Worm (Caenorhabditis elegans): ENCODE results near the gene R02F11.2.

R02F11.2 gene

DNA sequence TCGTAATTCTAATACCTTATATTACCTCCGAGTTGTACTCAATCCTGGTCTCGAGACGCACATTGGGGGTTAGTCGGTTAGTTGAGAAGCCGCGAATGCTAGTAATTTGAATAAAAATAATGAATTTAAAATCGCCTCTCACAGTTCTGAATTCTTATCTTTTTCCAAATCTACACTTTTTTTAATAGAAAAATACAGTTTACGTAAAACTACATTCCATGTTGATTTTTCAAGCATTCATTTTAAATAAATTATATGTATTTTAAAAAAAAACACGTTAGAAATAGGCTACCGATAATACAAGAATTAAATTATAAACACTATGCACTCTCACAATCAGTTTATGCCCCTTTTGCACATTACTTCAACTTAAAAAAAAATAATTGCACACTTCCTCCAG is 24.8 kb upstream of the R02F11.2 start, which contains the start of gene C18G1.9:
TSS of gene C18G1.9 (minus strand) at position 101 of the 400 bp plus-strand sequence.
- no peak for TF ChIP-seq med-1 (GFP tag; optimal IDR thresholded peaks at IDR 0.05; ENCODE audit: insufficient read depth)
- TF ChIP-seq ref-1 (GFP tag; conservative IDR thresholded peaks at IDR 0.05) = no peak
- no peak for TF ChIP-seq cog-1 (tag; optimal IDR thresholded peaks at IDR 0.05)
- TF ChIP-seq tab-1 (GFP tag; IDR thresholded peaks at IDR 0.05) = no peak
- no peak for TF ChIP-seq ztf-23 (GFP tag; IDR thresholded peaks at IDR 0.05)
- TF ChIP-seq T22C8.4 (GFP tag; IDR thresholded peaks at IDR 0.05) = no peak
- no peak for TF ChIP-seq flt-1 (GFP tag; IDR thresholded peaks at IDR 0.05)
- TF ChIP-seq klf-2 (GFP tag; conservative IDR thresholded peaks at IDR 0.05) = no peak
- no peak for TF ChIP-seq ztf-29 (GFP tag; IDR thresholded peaks at IDR 0.05)

DNA sequence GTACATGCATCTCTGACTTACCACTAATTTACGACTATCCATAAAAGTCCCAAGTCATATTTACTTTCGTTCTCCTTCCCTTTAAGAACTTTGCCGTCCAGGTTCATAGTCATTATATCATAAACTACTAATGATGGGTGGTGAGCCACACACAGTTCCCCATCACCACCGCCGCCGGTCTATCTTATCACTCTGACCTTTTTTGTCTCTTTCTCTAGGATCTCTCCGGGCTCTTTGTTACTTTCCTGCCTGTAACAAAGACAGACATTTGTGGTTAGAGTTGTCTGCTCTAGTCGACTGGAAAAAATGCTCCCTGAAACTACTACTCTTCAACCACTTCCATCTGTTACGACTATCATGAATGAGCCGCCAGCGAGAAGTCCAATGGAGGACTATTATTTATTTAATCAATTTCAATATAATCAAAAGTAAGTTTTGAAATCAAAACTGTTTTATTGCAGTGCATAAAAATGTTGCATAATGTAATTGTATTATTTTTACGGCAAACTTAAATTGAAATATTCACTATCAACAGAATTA is 23.9 kb upstream of the R02F11.2 start, which contains the start of gene elt-7:
TSS of gene elt-7 (plus strand) at position 263 of the 540 bp plus-strand sequence.
- TF ChIP-seq flt-1 (GFP tag; IDR thresholded peaks at IDR 0.05) = no peak
- TF ChIP-seq ztf-23 (GFP tag; IDR thresholded peaks at IDR 0.05) = no peak
- TF ChIP-seq cog-1 (tag; optimal IDR thresholded peaks at IDR 0.05) = no peak
- TF ChIP-seq ztf-29 (GFP tag; IDR thresholded peaks at IDR 0.05) = no peak
- no peak for TF ChIP-seq med-1 (GFP tag; optimal IDR thresholded peaks at IDR 0.05; ENCODE audit: insufficient read depth)
- TF ChIP-seq klf-2 (GFP tag; conservative IDR thresholded peaks at IDR 0.05) = no peak
- TF ChIP-seq ref-1 (GFP tag; conservative IDR thresholded peaks at IDR 0.05) = no peak
- no peak for TF ChIP-seq T22C8.4 (GFP tag; IDR thresholded peaks at IDR 0.05)
- no peak for TF ChIP-seq tab-1 (GFP tag; IDR thresholded peaks at IDR 0.05)

ce11 chrV:4775140-4775539 is 19.3 kb upstream of the R02F11.2 start:
- TF ChIP-seq med-1 (GFP tag; optimal IDR thresholded peaks at IDR 0.05; ENCODE audit: insufficient read depth) = no peak
- no peak for TF ChIP-seq klf-2 (GFP tag; conservative IDR thresholded peaks at IDR 0.05)
- TF ChIP-seq tab-1 (GFP tag; IDR thresholded peaks at IDR 0.05) = no peak
- no peak for TF ChIP-seq flt-1 (GFP tag; IDR thresholded peaks at IDR 0.05)
- no peak for TF ChIP-seq cog-1 (tag; optimal IDR thresholded peaks at IDR 0.05)
- no peak for TF ChIP-seq ztf-29 (GFP tag; IDR thresholded peaks at IDR 0.05)
- TF ChIP-seq ztf-23 (GFP tag; IDR thresholded peaks at IDR 0.05) = no peak
- no peak for TF ChIP-seq ref-1 (GFP tag; conservative IDR thresholded peaks at IDR 0.05)
- no peak for TF ChIP-seq T22C8.4 (GFP tag; IDR thresholded peaks at IDR 0.05)

DNA sequence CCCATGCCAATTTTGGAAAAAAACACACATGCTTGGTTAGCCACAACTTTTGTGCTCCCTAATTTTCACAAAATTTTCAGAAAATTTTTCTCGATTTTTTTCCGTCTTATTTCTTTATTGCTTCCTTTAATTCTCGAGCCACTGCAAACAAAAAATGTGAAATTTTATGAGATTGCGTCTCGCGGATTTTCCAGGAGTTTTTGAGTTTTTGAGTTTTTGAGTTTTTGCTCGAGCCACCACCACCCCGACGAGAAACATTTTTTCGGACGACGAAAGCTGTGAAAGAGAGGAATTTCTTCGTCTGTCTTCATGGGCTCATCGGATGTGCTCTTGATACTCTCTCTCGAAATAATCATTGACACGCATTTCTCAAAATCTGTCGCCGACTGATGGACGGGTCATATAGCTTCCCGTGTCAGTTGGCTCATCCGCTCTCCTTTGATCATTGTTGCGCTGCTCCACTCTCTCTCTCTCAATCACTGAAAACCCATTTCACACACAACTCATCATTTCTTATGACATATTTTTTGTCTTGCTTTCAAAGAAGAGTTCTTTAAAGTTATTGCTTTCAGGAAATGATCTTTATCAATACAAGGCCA is 16.9 kb upstream of the R02F11.2 start, which contains the start of gene C18G1.1:
TSS of gene C18G1.1 (plus strand) at position 573 of the 599 bp plus-strand sequence.
- TF ChIP-seq ztf-29 (GFP tag; IDR thresholded peaks at IDR 0.05) = no peak
- no peak for TF ChIP-seq klf-2 (GFP tag; conservative IDR thresholded peaks at IDR 0.05)
- no peak for TF ChIP-seq tab-1 (GFP tag; IDR thresholded peaks at IDR 0.05)
- no peak for TF ChIP-seq ref-1 (GFP tag; conservative IDR thresholded peaks at IDR 0.05)
- no peak for TF ChIP-seq med-1 (GFP tag; optimal IDR thresholded peaks at IDR 0.05; ENCODE audit: insufficient read depth)
- no peak for TF ChIP-seq ztf-23 (GFP tag; IDR thresholded peaks at IDR 0.05)
- TF ChIP-seq flt-1 (GFP tag; IDR thresholded peaks at IDR 0.05) = no peak
- TF ChIP-seq T22C8.4 (GFP tag; IDR thresholded peaks at IDR 0.05) = no peak
- TF ChIP-seq cog-1 (tag; optimal IDR thresholded peaks at IDR 0.05) = no peak

DNA sequence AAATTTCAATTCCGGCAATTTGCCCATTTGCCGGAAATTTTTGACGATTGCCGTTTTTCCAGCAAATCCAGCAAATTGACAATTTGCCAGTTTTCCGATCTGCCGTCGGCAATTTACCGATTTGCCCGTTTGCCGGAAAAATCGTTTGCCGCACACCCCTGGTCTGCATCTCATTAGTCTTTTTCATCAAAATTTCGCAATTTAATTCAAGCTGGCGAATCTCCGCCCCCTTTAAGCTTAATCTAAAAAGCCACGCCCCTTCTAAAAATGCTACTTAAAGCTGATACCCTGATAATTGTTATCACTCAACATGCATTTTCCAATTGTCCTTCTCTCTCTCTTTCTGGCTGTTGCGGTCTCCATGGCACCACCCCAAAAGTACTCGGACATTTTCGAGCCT is 11.1 kb upstream of the R02F11.2 start, which contains the start of gene Y60C6A.1:
TSS of gene Y60C6A.1 (plus strand) at position 301 of the 400 bp plus-strand sequence.
- TF ChIP-seq flt-1 (GFP tag; IDR thresholded peaks at IDR 0.05) = no peak
- no peak for TF ChIP-seq med-1 (GFP tag; optimal IDR thresholded peaks at IDR 0.05; ENCODE audit: insufficient read depth)

DNA sequence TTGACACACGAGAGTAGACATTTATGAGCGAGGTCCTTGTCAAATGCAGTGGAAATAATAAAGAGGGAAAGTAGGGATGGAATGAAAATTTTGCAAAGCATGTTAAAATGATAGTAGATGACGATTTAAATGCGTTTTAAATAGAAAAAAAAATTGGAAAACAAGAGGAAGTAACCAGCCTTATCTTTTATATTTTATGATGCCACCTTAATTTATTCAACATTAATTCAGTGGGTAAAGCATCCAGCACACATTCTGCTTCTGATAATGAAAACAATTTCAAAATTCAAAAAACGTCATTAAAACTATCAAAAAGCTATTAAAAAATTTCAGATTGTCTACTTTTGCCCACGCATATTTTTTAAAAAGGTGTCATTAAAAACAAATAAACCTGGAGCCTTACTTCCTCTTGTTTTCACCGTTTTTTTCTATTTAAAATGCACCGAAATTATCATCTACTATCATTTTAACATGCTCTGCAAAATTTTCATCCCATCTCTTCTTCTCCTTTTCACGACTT is 9.0 kb upstream of the R02F11.2 start, which contains the start of the genes Y60C6A.2 and Y60C6A.3:
TSS of gene Y60C6A.2 (minus strand) at position 101 of the 520 bp plus-strand sequence.
TSS of gene Y60C6A.3 (plus strand) at position 470 of the 520 bp plus-strand sequence.
- no peak for TF ChIP-seq T22C8.4 (GFP tag; IDR thresholded peaks at IDR 0.05)
- no peak for TF ChIP-seq ref-1 (GFP tag; conservative IDR thresholded peaks at IDR 0.05)
- no peak for TF ChIP-seq cog-1 (tag; optimal IDR thresholded peaks at IDR 0.05)
- TF ChIP-seq klf-2 (GFP tag; conservative IDR thresholded peaks at IDR 0.05) = no peak
- no peak for TF ChIP-seq med-1 (GFP tag; optimal IDR thresholded peaks at IDR 0.05; ENCODE audit: insufficient read depth)
- no peak for TF ChIP-seq ztf-23 (GFP tag; IDR thresholded peaks at IDR 0.05)
- no peak for TF ChIP-seq ztf-29 (GFP tag; IDR thresholded peaks at IDR 0.05)
- no peak for TF ChIP-seq flt-1 (GFP tag; IDR thresholded peaks at IDR 0.05)
- no peak for TF ChIP-seq tab-1 (GFP tag; IDR thresholded peaks at IDR 0.05)

ce11 chrV:4787166-4787565 is 7.2 kb upstream of the R02F11.2 start, which contains the start of gene R02F11.9:
Gene R02F11.9, plus strand, starts transcription at chrV:4787466.
- no peak for TF ChIP-seq ref-1 (GFP tag; conservative IDR thresholded peaks at IDR 0.05)

DNA sequence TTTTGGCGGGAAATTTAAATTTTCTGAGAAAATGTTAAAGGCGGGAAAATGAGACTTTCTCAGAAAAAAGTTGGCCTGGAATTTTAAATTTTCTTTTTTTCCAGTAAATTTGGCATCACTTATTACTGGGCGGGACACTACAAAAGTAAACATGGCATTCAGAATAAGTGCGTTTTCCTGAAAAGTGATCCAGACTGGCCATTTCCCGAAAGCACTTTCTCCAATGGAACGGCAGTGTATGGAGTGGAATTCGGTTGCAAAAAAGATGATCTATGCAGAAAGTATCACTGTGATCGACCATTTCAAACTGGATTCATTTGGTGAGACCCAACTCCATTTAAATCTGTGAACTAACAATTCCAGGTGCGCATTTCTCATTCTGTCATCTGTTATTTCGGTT is 6.6 kb upstream of the R02F11.2 start:
- no peak for TF ChIP-seq klf-2 (GFP tag; conservative IDR thresholded peaks at IDR 0.05)
- TF ChIP-seq ref-1 (GFP tag; conservative IDR thresholded peaks at IDR 0.05) = no peak
- no peak for TF ChIP-seq T22C8.4 (GFP tag; IDR thresholded peaks at IDR 0.05)
- TF ChIP-seq flt-1 (GFP tag; IDR thresholded peaks at IDR 0.05) = no peak
- TF ChIP-seq cog-1 (tag; optimal IDR thresholded peaks at IDR 0.05) = no peak
- no peak for TF ChIP-seq ztf-23 (GFP tag; IDR thresholded peaks at IDR 0.05)
- TF ChIP-seq med-1 (GFP tag; optimal IDR thresholded peaks at IDR 0.05; ENCODE audit: insufficient read depth) = no peak
- TF ChIP-seq tab-1 (GFP tag; IDR thresholded peaks at IDR 0.05) = no peak
- TF ChIP-seq ztf-29 (GFP tag; IDR thresholded peaks at IDR 0.05) = no peak

- TF ChIP-seq T22C8.4 (GFP tag; IDR thresholded peaks at IDR 0.05) = no peak
- no peak for TF ChIP-seq med-1 (GFP tag; optimal IDR thresholded peaks at IDR 0.05; ENCODE audit: insufficient read depth)
- TF ChIP-seq ref-1 (GFP tag; conservative IDR thresholded peaks at IDR 0.05) = no peak
- TF ChIP-seq ztf-29 (GFP tag; IDR thresholded peaks at IDR 0.05) = no peak
- no peak for TF ChIP-seq tab-1 (GFP tag; IDR thresholded peaks at IDR 0.05)
- no peak for TF ChIP-seq ztf-23 (GFP tag; IDR thresholded peaks at IDR 0.05)
- no peak for TF ChIP-seq cog-1 (tag; optimal IDR thresholded peaks at IDR 0.05)
- no peak for TF ChIP-seq flt-1 (GFP tag; IDR thresholded peaks at IDR 0.05)
- no peak for TF ChIP-seq klf-2 (GFP tag; conservative IDR thresholded peaks at IDR 0.05)
Observed at ce11 chrV:4788823-4789222, 5.6 kb upstream of the R02F11.2 start, which contains the start of gene R02F11.10. Gene R02F11.10, plus strand, starts transcription at chrV:4789123.
